Fruit fly (Drosophila melanogaster): ENCODE results near the gene Ugt302C1.

Gene Ugt302C1

DNA sequence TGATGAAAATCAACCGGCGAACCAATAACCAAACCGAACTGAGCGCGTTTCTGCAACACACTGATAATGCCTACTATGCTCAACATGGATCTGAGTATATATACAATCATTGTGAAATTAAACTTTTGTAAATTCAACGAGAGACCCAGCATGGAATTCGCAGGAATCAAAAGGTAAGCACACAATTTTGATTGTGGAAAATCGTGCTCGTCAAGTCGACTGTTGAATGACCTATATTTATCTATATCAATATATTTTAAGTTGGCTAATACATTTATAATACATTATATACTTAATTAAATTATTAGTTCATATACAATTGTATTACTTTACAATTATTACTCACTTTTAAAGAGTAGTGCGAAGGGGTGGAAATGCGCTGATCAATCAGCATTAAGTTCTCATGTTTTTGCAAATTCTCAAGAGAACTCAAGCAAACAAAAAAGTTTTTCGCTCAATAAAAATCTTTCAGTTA lies 3.1 kb upstream of the Ugt302C1 start, which contains the start of gene Ugt302K1 (continued):
- TF ChIP-seq onecut (GFP tag; IDR thresholded peaks at IDR 0.05) (no peak), sd (tag; optimal IDR thresholded peaks at IDR 0.05) (no peak), disco-r (GFP tag; optimal IDR thresholded peaks at IDR 0.05) (no peak), CG10959 (GFP tag; IDR thresholded peaks at IDR 0.05) (no peak), bsh (GFP tag; optimal IDR thresholded peaks at IDR 0.05) (no peak), HLHmδ (GFP tag; optimal IDR thresholded peaks at IDR 0.05) (no peak), klu (GFP tag; IDR thresholded peaks at IDR 0.05) (no peak), ind (GFP tag; optimal IDR thresholded peaks at IDR 0.05) (peak; percentile 21), schlank (tag; optimal IDR thresholded peaks at IDR 0.05) (no peak), vnd (GFP tag; IDR thresholded peaks at IDR 0.05; ENCODE audit: partially characterized antibody) (no peak), CG8359 (GFP tag; optimal IDR thresholded peaks at IDR 0.05; ENCODE audit: borderline replicate concordance) (no peak), CG1024 (GFP tag; IDR thresholded peaks at IDR 0.05) (no peak), ash1 (GFP tag; optimal IDR thresholded peaks at IDR 0.05) (no peak), CrebB (tag; optimal IDR thresholded peaks at IDR 0.05) (no peak), CG14050 (GFP tag; IDR thresholded peaks at IDR 0.05) (no peak), CG14667 (GFP tag; IDR thresholded peaks at IDR 0.05) (no peak), lilli (GFP tag; optimal IDR thresholded peaks at IDR 0.05) (no peak), Fer2 (tag; optimal IDR thresholded peaks at IDR 0.05) (no peak), org-1 (GFP tag; optimal IDR thresholded peaks at IDR 0.05) (no peak), CG12391 (tag; optimal IDR thresholded peaks at IDR 0.05) (no peak), Ets97D (GFP tag; optimal IDR thresholded peaks at IDR 0.05) (no peak), D19B (GFP tag; optimal IDR thresholded peaks at IDR 0.05) (peak; percentile 45), pnt (GFP tag; optimal IDR thresholded peaks at IDR 0.05) (no peak), ATbp (GFP tag; optimal IDR thresholded peaks at IDR 0.05) (no peak), Meics (GFP tag; optimal IDR thresholded peaks at IDR 0.05) (peak; percentile 40), Ravus (GFP tag; IDR thresholded peaks at IDR 0.05) (no peak; the same call in 1 of the 2 replicates), Xbp1 (GFP tag; optimal IDR thresholded peaks at IDR 0.05) (no peak), CG5245 (GFP tag; optimal IDR thresholded peaks at IDR 0.05) (no peak), Fer1 (GFP tag; optimal IDR thresholded peaks at IDR 0.05) (no peak), CG3838 (GFP tag; optimal IDR thresholded peaks at IDR 0.05) (no peak), CTCF (GFP tag; optimal IDR thresholded peaks at IDR 0.05) (no peak), br (optimal IDR thresholded peaks at IDR 0.05) (no peak), HLH3B (GFP tag; IDR thresholded peaks at IDR 0.05) (no peak), CG1647 (GFP tag; optimal IDR thresholded peaks at IDR 0.05) (no peak), CHES-1-like (GFP tag; optimal IDR thresholded peaks at IDR 0.05) (no peak), al (GFP tag; IDR thresholded peaks at IDR 0.05) (peak; percentile 56; the same call in 1 of the 2 replicates), Eip74EF (GFP tag; optimal IDR thresholded peaks at IDR 0.05) (no peak), oc (tag; optimal IDR thresholded peaks at IDR 0.05) (no peak), bab2 (GFP tag; optimal IDR thresholded peaks at IDR 0.05) (no peak), CG13296 (GFP tag; optimal IDR thresholded peaks at IDR 0.05) (no peak), CG12236 (GFP tag; optimal IDR thresholded peaks at IDR 0.05) (no peak), CG7271 (tag; optimal IDR thresholded peaks at IDR 0.05) (no peak), CG9797 (GFP tag; optimal IDR thresholded peaks at IDR 0.05) (no peak), CG16863 (GFP tag; optimal IDR thresholded peaks at IDR 0.05) (no peak), CG7745 (tag; optimal IDR thresholded peaks at IDR 0.05) (no peak), CG18599 (GFP tag; optimal IDR thresholded peaks at IDR 0.05) (peak; percentile 66), Hr78 (GFP tag; optimal IDR thresholded peaks at IDR 0.05) (no peak), tio (GFP tag; optimal IDR thresholded peaks at IDR 0.05) (no peak), Hey (tag; optimal IDR thresholded peaks at IDR 0.05) (no peak), ab (GFP tag; optimal IDR thresholded peaks at IDR 0.05) (no peak), Ets65A (GFP tag) (no peak), dmrt99B (tag; optimal IDR thresholded peaks at IDR 0.05) (no peak)
